Worm (Caenorhabditis elegans) whole organism, L2 larva: Measurements from ENCODE around the gene F07A11.5.

Experiments used
- C34F6.9 ChIP-seq: fragments of 150-350 bp; optimal IDR thresholded peaks from 2 replicates; lab custom pipeline; 2014; ENCODE audit warnings: missing biosample characterization, missing genetic modification characterization
- F13H6.1 ChIP-seq: sonication (generic microtip); optimal IDR thresholded peaks from 2 replicates; lab custom pipeline; 2016; ENCODE audit warnings: missing genetic modification characterization, missing compliant biosample characterization
- R02D3.7 ChIP-seq: fragments of 150-350 bp; optimal IDR thresholded peaks from 2 replicates; lab custom pipeline; 2014; ENCODE audit warnings: missing biosample characterization, missing genetic modification characterization
- ZK546.5 ChIP-seq: sonication (generic microtip); optimal IDR thresholded peaks from 2 replicates; lab custom pipeline; 2017; ENCODE audit warnings: missing biosample characterization, missing genetic modification characterization
- alr-1 ChIP-seq: fragments of 150-350 bp; optimal IDR thresholded peaks from 2 replicates; lab custom pipeline; 2014; ENCODE audit warnings: missing biosample characterization, missing genetic modification characterization
- ama-1 ChIP-seq: fragments of 150-350 bp; optimal IDR thresholded peaks from 2 replicates; lab custom pipeline; 2018; ENCODE audit warnings: inconsistent platforms
- blmp-1 ChIP-seq: sonication (generic microtip); optimal IDR thresholded peaks from 2 replicates; lab custom pipeline; 2017; ENCODE audit warnings: missing genetic modification characterization, mild to moderate bottlenecking, missing compliant biosample characterization, antibody characterized with exemption, moderate library complexity; ENCODE audit not compliant: insufficient read depth
- ceh-16 ChIP-seq: fragments of 150-350 bp; optimal IDR thresholded peaks from 2 replicates; lab custom pipeline; 2014; ENCODE audit warnings: missing biosample characterization, missing genetic modification characterization
- crh-2 ChIP-seq: sonication (generic microtip); optimal IDR thresholded peaks from 2 replicates; lab custom pipeline; 2017; ENCODE audit warnings: missing biosample characterization, missing genetic modification characterization
- dmd-4 ChIP-seq: sonication (generic microtip); optimal IDR thresholded peaks from 2 replicates; lab custom pipeline; 2017; ENCODE audit warnings: missing biosample characterization, missing genetic modification characterization
- elt-1 ChIP-seq: fragments of 150-350 bp; optimal IDR thresholded peaks from 2 replicates; lab custom pipeline; 2014; ENCODE audit warnings: missing biosample characterization, missing genetic modification characterization
- fos-1 ChIP-seq: fragments of 150-350 bp; optimal IDR thresholded peaks from 2 replicates; lab custom pipeline; 2014; ENCODE audit warnings: missing biosample characterization, missing genetic modification characterization
- gmeb-1 ChIP-seq: fragments of 150-350 bp; optimal IDR thresholded peaks from 2 replicates; lab custom pipeline; 2014; ENCODE audit warnings: missing biosample characterization, missing genetic modification characterization
- lin-11 ChIP-seq: fragments of 150-350 bp; sonication (generic microtip); optimal IDR thresholded peaks from 2 replicates; lab custom pipeline; 2014; ENCODE audit warnings: missing biosample characterization, missing genetic modification characterization, inconsistent platforms, mixed read lengths
- lin-13 ChIP-seq: fragments of 150-350 bp; optimal IDR thresholded peaks from 2 replicates; lab custom pipeline; 2014; ENCODE audit warnings: missing biosample characterization, missing genetic modification reagents, missing genetic modification characterization
- lin-39 ChIP-seq: fragments of 150-350 bp; optimal IDR thresholded peaks from 2 replicates; lab custom pipeline; 2014; ENCODE audit warnings: missing biosample characterization, missing genetic modification reagents, missing genetic modification characterization
- lsy-2 ChIP-seq, 2 experiments: fragments of 150-350 bp in 1 of 2; sonication (generic microtip) in 1 of 2; optimal IDR thresholded peaks; 2 replicates each; lab custom pipeline; 2014 to 2017; ENCODE audit warnings: missing biosample characterization in 2 of 2, missing genetic modification characterization in 2 of 2
- mab-5 ChIP-seq: fragments of 150-350 bp; optimal IDR thresholded peaks from 2 replicates; lab custom pipeline; 2014; ENCODE audit warnings: missing biosample characterization, missing genetic modification characterization
- mbf-1 ChIP-seq: sonication (generic microtip); optimal IDR thresholded peaks from 2 replicates; lab custom pipeline; 2017; ENCODE audit warnings: missing biosample characterization, missing genetic modification characterization
- mdl-1 ChIP-seq, 2 experiments: fragments of 150-350 bp in 1 of 2; sonication (generic microtip) in 1 of 2; optimal IDR thresholded peaks; 2 replicates each; lab custom pipeline; 2017; ENCODE audit warnings: missing biosample characterization in 2 of 2, missing genetic modification characterization in 2 of 2
- nhr-10 ChIP-seq: sonication (generic microtip); optimal IDR thresholded peaks from 2 replicates; lab custom pipeline; 2017; ENCODE audit warnings: missing biosample characterization, missing genetic modification characterization
- nhr-11 ChIP-seq: fragments of 150-350 bp; optimal IDR thresholded peaks from 2 replicates; lab custom pipeline; 2014; ENCODE audit warnings: missing biosample characterization, missing genetic modification characterization
- nhr-129 ChIP-seq: fragments of 150-350 bp; optimal IDR thresholded peaks from 2 replicates; lab custom pipeline; 2014; ENCODE audit warnings: missing biosample characterization, missing genetic modification characterization
- nhr-23 ChIP-seq: fragments of 150-350 bp; optimal IDR thresholded peaks from 2 replicates; lab custom pipeline; 2014; ENCODE audit warnings: missing biosample characterization, missing genetic modification reagents, missing genetic modification characterization
- nhr-237 ChIP-seq: fragments of 150-350 bp; optimal IDR thresholded peaks from 2 replicates; lab custom pipeline; 2014; ENCODE audit warnings: missing biosample characterization, missing genetic modification characterization
- nhr-25 ChIP-seq: fragments of 150-350 bp; sonication (generic microtip); optimal IDR thresholded peaks from 3 replicates; lab custom pipeline; 2014; ENCODE audit warnings: missing biosample characterization, missing genetic modification characterization
- nhr-6 ChIP-seq: fragments of 150-350 bp; optimal IDR thresholded peaks from 2 replicates; lab custom pipeline; 2014; ENCODE audit warnings: missing biosample characterization, missing genetic modification characterization
- nhr-77 ChIP-seq: fragments of 150-350 bp; optimal IDR thresholded peaks from 2 replicates; lab custom pipeline; 2014; ENCODE audit warnings: missing biosample characterization, missing genetic modification characterization
- peb-1 ChIP-seq: fragments of 150-350 bp; optimal IDR thresholded peaks from 2 replicates; lab custom pipeline; 2014; ENCODE audit warnings: missing biosample characterization, missing genetic modification characterization
- skn-1 ChIP-seq: sonication (generic microtip); optimal IDR thresholded peaks from 2 replicates; lab custom pipeline; 2017; ENCODE audit warnings: missing biosample characterization, missing genetic modification characterization
- sma-3 ChIP-seq: sonication (generic microtip); optimal IDR thresholded peaks from 2 replicates; lab custom pipeline; 2016; ENCODE audit warnings: missing genetic modification reagents, missing genetic modification characterization, missing compliant biosample characterization
- sma-9 ChIP-seq, 2 experiments: fragments of 150-350 bp in 1 of 2; sonication (generic microtip) in 1 of 2; optimal IDR thresholded peaks; 2 replicates each; lab custom pipeline; 2014 to 2016; ENCODE audit warnings: missing genetic modification characterization in 2 of 2, mild to moderate bottlenecking in 1 of 2, missing biosample characterization in 1 of 2, missing compliant biosample characterization in 1 of 2, missing genetic modification reagents in 1 of 2, moderate library complexity in 1 of 2
- snpc-4 ChIP-seq: fragments of 150-350 bp; optimal IDR thresholded peaks from 2 replicates; lab custom pipeline; 2014; ENCODE audit warnings: missing biosample characterization, missing genetic modification characterization
- unc-62 ChIP-seq: fragments of 150-350 bp; optimal IDR thresholded peaks from 2 replicates; lab custom pipeline; 2014; ENCODE audit warnings: missing biosample characterization, missing genetic modification reagents, missing genetic modification characterization
- ztf-11 ChIP-seq: sonication (generic microtip); optimal IDR thresholded peaks from 2 replicates; lab custom pipeline; 2017; ENCODE audit warnings: missing biosample characterization, missing genetic modification characterization
- ztf-4 ChIP-seq: fragments of 150-350 bp; optimal IDR thresholded peaks from 2 replicates; lab custom pipeline; 2014; ENCODE audit warnings: missing biosample characterization, missing genetic modification characterization

F07A11.5 gene

DNA sequence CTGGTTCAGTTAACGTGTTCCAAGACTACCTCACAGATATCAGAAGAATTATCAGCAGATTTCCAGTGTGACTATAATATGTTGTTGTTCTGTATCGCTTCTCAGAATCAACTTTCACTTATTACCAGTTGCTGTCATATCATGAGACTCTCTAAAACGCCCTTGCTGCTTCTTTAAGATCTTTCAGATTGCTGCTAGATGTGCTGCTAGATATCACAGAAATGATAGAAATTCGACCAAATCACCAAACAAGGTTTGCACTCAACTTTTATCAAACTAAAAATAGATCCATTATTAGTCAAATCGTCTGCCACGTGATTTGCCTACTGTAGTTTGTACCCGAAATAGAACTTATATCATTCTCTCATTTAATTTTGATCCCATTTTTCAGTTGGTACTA, 32.4 kb downstream of the F07A11.5 start:
- no peak for TF ChIP-seq ama-1
- TF ChIP-seq unc-62 (GFP tag; lab: Kevin White, UChicago): no peak
- TF ChIP-seq elt-1 (tag; lab: Kevin White, UChicago): no peak
- TF ChIP-seq nhr-25 (tag; lab: Kevin White, UChicago): peak; percentile 2
- no peak for TF ChIP-seq nhr-10 (tag; lab: Kevin White, UChicago)
- TF ChIP-seq fos-1 (tag; lab: Kevin White, UChicago): no peak
- no peak for TF ChIP-seq F13H6.1 (tag; lab: Kevin White, UChicago)
- no peak for TF ChIP-seq nhr-77 (tag; lab: Kevin White, UChicago)
- no peak for TF ChIP-seq nhr-129 (tag; lab: Kevin White, UChicago)
- no peak for TF ChIP-seq ztf-4
- no peak for TF ChIP-seq C34F6.9 (tag; lab: Kevin White, UChicago)
- TF ChIP-seq crh-2 (tag; lab: Kevin White, UChicago): no peak
- no peak for TF ChIP-seq lin-39 (tag; lab: Kevin White, UChicago)
- no peak for TF ChIP-seq peb-1 (tag; lab: Kevin White, UChicago)
- TF ChIP-seq ztf-11 (tag; lab: Kevin White, UChicago): no peak
- peak; percentile 10 for TF ChIP-seq sma-3 (GFP tag; lab: Kevin White, UChicago)
- TF ChIP-seq, all 48 proteins: peak for 2

DNA sequence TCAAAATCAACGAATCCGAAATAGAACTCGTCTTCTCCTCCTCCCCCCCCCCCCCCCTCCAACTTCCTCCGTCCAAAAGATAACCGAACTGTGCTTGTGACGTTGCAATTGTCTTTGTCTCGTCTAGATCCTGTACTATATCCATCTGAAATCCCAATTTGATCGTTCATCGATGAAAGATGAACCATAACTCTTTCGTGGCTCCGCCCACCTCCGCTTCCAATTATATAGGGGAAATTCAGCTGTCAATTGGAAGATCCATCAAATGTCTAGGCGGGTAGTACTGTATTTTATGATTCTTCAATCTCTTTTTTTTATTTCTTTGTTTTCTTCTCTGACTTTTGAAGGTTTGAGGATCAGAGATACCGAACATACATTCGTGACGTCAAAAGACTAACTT, 33.3 kb downstream of the F07A11.5 start:
- peak; percentile 4 for TF ChIP-seq sma-9 (GFP tag; optimal IDR thresholded peaks at IDR 0.05; lab: Kevin White, UChicago)
- no peak for TF ChIP-seq sma-9 (tag; optimal IDR thresholded peaks at IDR 0.05; lab: Kevin White, UChicago)
- no peak for TF ChIP-seq mab-5 (tag; lab: Kevin White, UChicago)
- TF ChIP-seq, all 48 proteins: peak for 1

DNA sequence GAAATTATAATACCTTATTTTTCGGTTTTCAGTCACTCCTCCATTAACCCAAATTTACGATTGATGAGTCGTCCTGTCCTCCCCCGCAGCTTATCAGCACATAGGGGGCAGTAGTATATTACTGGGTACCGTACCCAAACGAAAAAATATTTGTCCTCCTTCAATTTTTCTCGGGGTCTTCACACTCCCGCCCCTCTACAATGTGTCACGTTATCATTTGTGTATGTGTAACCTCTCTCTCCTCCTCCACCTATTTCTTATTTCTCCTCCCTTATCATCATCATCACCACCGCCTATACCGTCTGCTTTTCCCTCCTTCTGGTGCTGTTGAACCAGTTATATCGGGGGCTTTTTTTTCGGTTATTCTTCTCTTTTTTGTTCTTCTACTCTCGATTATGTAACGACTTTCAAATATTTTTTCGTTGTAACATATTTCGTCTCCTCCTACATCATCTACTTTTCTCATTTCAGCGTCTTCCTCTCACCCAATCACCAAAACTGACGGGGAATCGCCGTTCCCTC, 34.2 kb downstream of the F07A11.5 start, which contains the start of gene ghi-1:
TSS of gene ghi-1 (plus strand) at position 472 of the 522 bp plus-strand sequence.
- TF ChIP-seq blmp-1 (no peak), nhr-10 (tag; lab: Kevin White, UChicago) (no peak), nhr-129 (tag; lab: Kevin White, UChicago) (no peak), dmd-4 (tag; lab: Kevin White, UChicago) (no peak), mbf-1 (tag; lab: Kevin White, UChicago) (no peak), nhr-77 (tag; lab: Kevin White, UChicago) (no peak), ama-1 (no peak), lin-13 (GFP tag; lab: Kevin White, UChicago) (no peak), lsy-2 (tag; optimal IDR thresholded peaks at IDR 0.05; lab: Kevin White, UChicago) (no peak), nhr-11 (tag; lab: Kevin White, UChicago) (no peak), nhr-25 (tag; lab: Kevin White, UChicago) (peak; percentile 11), nhr-23 (tag; lab: Kevin White, UChicago) (no peak), alr-1 (tag; lab: Kevin White, UChicago) (no peak), sma-3 (GFP tag; lab: Kevin White, UChicago) (peak; percentile 8), nhr-237 (tag; lab: Kevin White, UChicago) (no peak), lin-39 (tag; lab: Kevin White, UChicago) (no peak), sma-9 (GFP tag; optimal IDR thresholded peaks at IDR 0.05; lab: Kevin White, UChicago) (peak; percentile 19), sma-9 (tag; optimal IDR thresholded peaks at IDR 0.05; lab: Kevin White, UChicago) (no peak), ceh-16 (tag; lab: Kevin White, UChicago) (no peak), ztf-4 (no peak), skn-1 (no peak), ZK546.5 (tag; lab: Kevin White, UChicago) (no peak), F13H6.1 (tag; lab: Kevin White, UChicago) (no peak), gmeb-1 (tag; lab: Kevin White, UChicago) (no peak), R02D3.7 (tag; lab: Kevin White, UChicago) (no peak), snpc-4 (tag; lab: Kevin White, UChicago) (no peak), unc-62 (GFP tag; lab: Kevin White, UChicago) (no peak), lin-11 (tag; lab: Kevin White, UChicago) (no peak), nhr-6 (tag; lab: Kevin White, UChicago) (no peak), mdl-1 (tag; optimal IDR thresholded peaks at IDR 0.05; lab: Kevin White, UChicago) (no peak), fos-1 (tag; lab: Kevin White, UChicago) (peak; percentile 54)
- TF ChIP-seq, all 48 proteins: peak for 4
